Worm (Caenorhabditis elegans): ENCODE measurements around the gene clec-64.

The clec-64 gene

ce11 chrII:12939161-12939560 is 41.1 kb downstream of the clec-64 start:
- TF ChIP-seq W03F9.2 (tag; optimal IDR thresholded peaks at IDR 0.05), result no peak
- TF ChIP-seq dao-5 (tag; optimal IDR thresholded peaks at IDR 0.05), result no peak

ce11 chrII:12939801-12940200 is 41.8 kb downstream of the clec-64 start, which contains the start of gene arrd-10:
Gene arrd-10 (plus strand): TSS chrII:12940101.
- no peak for TF ChIP-seq W03F9.2 (tag; optimal IDR thresholded peaks at IDR 0.05)
- TF ChIP-seq dao-5 (tag; optimal IDR thresholded peaks at IDR 0.05), result no peak
- no peak for TF ChIP-seq him-1 (tag; optimal IDR thresholded peaks at IDR 0.05)

- TF ChIP-seq dao-5 (tag; optimal IDR thresholded peaks at IDR 0.05) (no peak), W03F9.2 (tag; optimal IDR thresholded peaks at IDR 0.05) (no peak), him-1 (tag; optimal IDR thresholded peaks at IDR 0.05) (no peak)
Observed at ce11 chrII:12942496-12942895, 44.5 kb downstream of the clec-64 start.

ce11 chrII:12944587-12945126 is 46.6 kb downstream of the clec-64 start:
- TF ChIP-seq him-1 (tag; optimal IDR thresholded peaks at IDR 0.05), result peak; percentile 82
- TF ChIP-seq dao-5 (tag; optimal IDR thresholded peaks at IDR 0.05), result peak; percentile 85
- peak; percentile 80 for TF ChIP-seq W03F9.2 (tag; optimal IDR thresholded peaks at IDR 0.05)

- TF ChIP-seq dao-5 (tag; optimal IDR thresholded peaks at IDR 0.05) (no peak), him-1 (tag; optimal IDR thresholded peaks at IDR 0.05) (no peak), W03F9.2 (tag; optimal IDR thresholded peaks at IDR 0.05) (no peak)
Observed at ce11 chrII:12948158-12948557, 50.1 kb downstream of the clec-64 start, which contains the start of gene F58G1.7. Gene F58G1.7 (minus strand): TSS chrII:12948258.
